Worm (Caenorhabditis elegans) whole organism, L1 larva: ENCODE results near the gene skr-3.

Experiments
- C04F5.9 ChIP-seq: sonication (generic microtip); optimal IDR thresholded peaks from 2 replicates; lab custom pipeline; 2016; ENCODE audit warnings: missing genetic modification characterization, missing compliant biosample characterization
- F16B12.6 ChIP-seq: fragments of 150-350 bp; optimal IDR thresholded peaks from 2 replicates; lab custom pipeline; 2014; ENCODE audit warnings: missing biosample characterization, missing genetic modification characterization
- Y116A8C.19 ChIP-seq: sonication (generic microtip); optimal IDR thresholded peaks from 2 replicates; lab custom pipeline; 2016; ENCODE audit warnings: missing compliant biosample characterization, missing genetic modification characterization, borderline replicate concordance
- alr-1 ChIP-seq: fragments of 200-800 bp; sonication (Bioruptor generic); optimal IDR thresholded peaks from 2 replicates; lab custom pipeline; 2018; ENCODE audit warnings: borderline replicate concordance, mild to moderate bottlenecking, missing genetic modification characterization, missing compliant biosample characterization
- aly-2 ChIP-seq: fragments of 150-350 bp; optimal IDR thresholded peaks from 2 replicates; lab custom pipeline; 2014; ENCODE audit warnings: missing biosample characterization, missing genetic modification characterization
- ama-1 ChIP-seq: fragments of 150-350 bp; optimal IDR thresholded peaks from 2 replicates; lab custom pipeline; 2014
- blmp-1 ChIP-seq: fragments of 150-350 bp; optimal IDR thresholded peaks from 2 replicates; lab custom pipeline; 2014; ENCODE audit warnings: missing biosample characterization, missing genetic modification characterization
- ceh-63 ChIP-seq: fragments of 200-800 bp; sonication (Bioruptor generic); optimal IDR thresholded peaks from 2 replicates; lab custom pipeline; 2018; ENCODE audit warnings: mild to moderate bottlenecking, missing genetic modification characterization, missing compliant biosample characterization
- ceh-88 ChIP-seq: fragments of 200-800 bp; sonication (Bioruptor generic); IDR thresholded peaks from 2 replicates; pipeline ENCODE4 v1.3.6; 2022; ENCODE audit warnings: missing genetic modification characterization, missing compliant biosample characterization
- efl-1 ChIP-seq, 4 experiments: fragments of 150-350 bp; optimal IDR thresholded peaks in 3 of 4; peaks in 1 of 4; 1 replicate in 1 of 4; 2 replicates in 3 of 4; lab custom pipeline; 2014; ENCODE audit warnings: missing biosample characterization in 2 of 4, missing genetic modification characterization in 2 of 4, missing genetic modification reagents in 2 of 4
- egl-27 ChIP-seq, 2 experiments: fragments of 150-350 bp in 1 of 2; sonication (generic microtip); optimal IDR thresholded peaks; 3 replicates each; lab custom pipeline; 2017 to 2018; ENCODE audit warnings: missing biosample characterization in 2 of 2, missing genetic modification characterization in 2 of 2, missing genetic modification reagents in 2 of 2
- elt-3 ChIP-seq, 6 experiments: fragments of 150-350 bp in 1 of 6; sonication (generic microtip); optimal IDR thresholded peaks; 2 replicates each; lab custom pipeline; 2017 to 2018; ENCODE audit warnings: missing biosample characterization in 6 of 6, missing genetic modification characterization in 6 of 6, inconsistent platforms in 1 of 6
- fkh-4 ChIP-seq: sonication (generic microtip); optimal IDR thresholded peaks from 2 replicates; lab custom pipeline; 2016; ENCODE audit warnings: missing compliant biosample characterization, missing genetic modification characterization, borderline replicate concordance
- irx-1 ChIP-seq: sonication (generic microtip); optimal IDR thresholded peaks from 2 replicates; lab custom pipeline; 2016; ENCODE audit warnings: missing genetic modification characterization, missing compliant biosample characterization
- lin-13 ChIP-seq: fragments of 150-350 bp; optimal IDR thresholded peaks from 2 replicates; lab custom pipeline; 2014; ENCODE audit warnings: missing biosample characterization, missing genetic modification reagents, missing genetic modification characterization
- lin-14 ChIP-seq: fragments of 200-800 bp; sonication (Bioruptor generic); optimal IDR thresholded peaks from 2 replicates; lab custom pipeline; 2018; ENCODE audit warnings: mild to moderate bottlenecking, missing genetic modification characterization, moderate library complexity, missing compliant biosample characterization
- lin-35 ChIP-seq, 2 experiments: fragments of 150-350 bp; optimal IDR thresholded peaks; 2 replicates each; lab custom pipeline; 2014; ENCODE audit warnings: missing biosample characterization in 2 of 2, missing genetic modification characterization in 2 of 2, missing genetic modification reagents in 2 of 2
- lin-39 ChIP-seq: fragments of 150-350 bp; optimal IDR thresholded peaks from 2 replicates; lab custom pipeline; 2014; ENCODE audit warnings: missing biosample characterization, missing genetic modification reagents, missing genetic modification characterization
- lir-3 ChIP-seq: sonication (generic microtip); optimal IDR thresholded peaks from 2 replicates; lab custom pipeline; 2016; ENCODE audit warnings: mild to moderate bottlenecking, missing genetic modification characterization, moderate library complexity, missing compliant biosample characterization; ENCODE audit not compliant: poor library complexity
- mab-9 ChIP-seq: fragments of 200-800 bp; sonication (Bioruptor generic); IDR thresholded peaks from 2 replicates; pipeline ENCODE4 v1.3.6; 2022; ENCODE audit warnings: missing genetic modification reagents, missing genetic modification characterization, missing compliant biosample characterization
- mep-1 ChIP-seq: fragments of 150-350 bp; optimal IDR thresholded peaks from 2 replicates; lab custom pipeline; 2014; ENCODE audit warnings: missing biosample characterization, missing genetic modification characterization
- nhr-11 ChIP-seq: fragments of 150-350 bp; optimal IDR thresholded peaks from 2 replicates; lab custom pipeline; 2014; ENCODE audit warnings: missing biosample characterization, missing genetic modification characterization
- nhr-12 ChIP-seq: sonication (generic microtip); optimal IDR thresholded peaks from 2 replicates; lab custom pipeline; 2017; ENCODE audit warnings: missing biosample characterization, missing genetic modification characterization
- nhr-19 ChIP-seq: fragments of 200-800 bp; sonication (Bioruptor generic); conservative IDR thresholded peaks from 2 replicates; pipeline ENCODE4 v1.3.6; 2022; ENCODE audit warnings: missing genetic modification characterization, missing compliant biosample characterization
- nhr-20 ChIP-seq: sonication (generic microtip); optimal IDR thresholded peaks from 2 replicates; lab custom pipeline; 2016; ENCODE audit warnings: mild to moderate bottlenecking, missing genetic modification characterization, missing compliant biosample characterization
- nhr-28 ChIP-seq: fragments of 150-350 bp; optimal IDR thresholded peaks from 2 replicates; lab custom pipeline; 2014; ENCODE audit warnings: missing biosample characterization, missing genetic modification characterization
- nhr-47 ChIP-seq: sonication (generic microtip); optimal IDR thresholded peaks from 2 replicates; lab custom pipeline; 2016; ENCODE audit warnings: mild to moderate bottlenecking, missing genetic modification characterization, moderate library complexity, missing compliant biosample characterization
- nhr-71 ChIP-seq: sonication (generic microtip); optimal IDR thresholded peaks from 2 replicates; lab custom pipeline; 2016; ENCODE audit warnings: mild to moderate bottlenecking, missing genetic modification characterization, moderate library complexity, missing compliant biosample characterization
- nhr-77 ChIP-seq: fragments of 150-350 bp; optimal IDR thresholded peaks from 2 replicates; lab custom pipeline; 2014; ENCODE audit warnings: missing biosample characterization, missing genetic modification characterization
- pax-3 ChIP-seq: fragments of 200-800 bp; sonication (Bioruptor generic); optimal IDR thresholded peaks from 2 replicates; lab custom pipeline; 2018; ENCODE audit warnings: mild to moderate bottlenecking, missing genetic modification characterization, moderate library complexity, missing compliant biosample characterization
- pqm-1 ChIP-seq: sonication (generic microtip); optimal IDR thresholded peaks from 3 replicates; lab custom pipeline; 2017; ENCODE audit warnings: missing biosample characterization, missing genetic modification characterization
- rnt-1 ChIP-seq: sonication (generic microtip); optimal IDR thresholded peaks from 2 replicates; lab custom pipeline; 2016; ENCODE audit warnings: mild to moderate bottlenecking, missing genetic modification characterization, moderate library complexity, missing compliant biosample characterization
- skn-1 ChIP-seq: fragments of 150-350 bp; optimal IDR thresholded peaks from 2 replicates; lab custom pipeline; 2014; ENCODE audit warnings: missing biosample characterization, missing genetic modification characterization
- sox-4 ChIP-seq: sonication (generic microtip); optimal IDR thresholded peaks from 2 replicates; lab custom pipeline; 2016; ENCODE audit warnings: missing genetic modification characterization, missing compliant biosample characterization
- tbx-2 ChIP-seq: sonication (generic microtip); optimal IDR thresholded peaks from 2 replicates; lab custom pipeline; 2016; ENCODE audit warnings: missing genetic modification characterization, missing compliant biosample characterization
- unc-98 ChIP-seq: fragments of 200-800 bp; sonication (Bioruptor generic); IDR thresholded peaks from 2 replicates; pipeline ENCODE4 v1.3.6; 2022; ENCODE audit warnings: missing genetic modification characterization, missing compliant biosample characterization
- vab-15 ChIP-seq: sonication (generic microtip); optimal IDR thresholded peaks from 2 replicates; lab custom pipeline; 2017; ENCODE audit warnings: missing genotype, mild to moderate bottlenecking, missing genetic modification characterization, missing compliant biosample characterization
- zip-4 ChIP-seq: fragments of 200-800 bp; sonication (Bioruptor generic); optimal IDR thresholded peaks from 2 replicates; lab custom pipeline; 2018; ENCODE audit warnings: mild to moderate bottlenecking, missing genetic modification characterization, moderate library complexity, missing compliant biosample characterization
- ztf-11 ChIP-seq, 2 experiments: sonication (generic microtip); optimal IDR thresholded peaks; 2 replicates each; lab custom pipeline; 2016 to 2017; ENCODE audit warnings: missing genetic modification characterization in 2 of 2, missing biosample characterization in 1 of 2, missing compliant biosample characterization in 1 of 2
- ztf-4 ChIP-seq: fragments of 150-350 bp; optimal IDR thresholded peaks from 2 replicates; lab custom pipeline; 2014; ENCODE audit warnings: missing biosample characterization, missing genetic modification characterization

The skr-3 gene

DNA sequence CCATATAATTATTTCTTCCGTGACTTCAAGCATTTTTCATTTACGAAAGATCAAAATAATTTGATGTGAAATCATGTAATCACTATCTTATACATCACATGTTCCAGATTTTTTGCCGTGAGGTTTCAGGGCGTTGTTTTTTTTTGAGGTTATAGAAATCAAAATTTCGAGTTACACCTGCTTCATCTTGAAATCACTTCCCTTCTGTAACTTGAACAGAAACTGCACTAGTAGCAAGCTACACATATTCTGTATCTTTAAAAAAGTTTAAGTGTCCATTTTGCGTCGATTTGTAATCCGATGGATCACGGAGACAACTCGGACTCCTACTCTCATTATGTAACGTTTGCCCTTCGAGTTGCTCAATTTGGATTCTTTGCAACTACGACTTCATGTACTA lies 30.2 kb upstream of the skr-3 start, which contains the start of gene F22B8.3:
Gene F22B8.3, plus strand, starts transcription at position 301 of the 400 bp plus-strand sequence.
- TF ChIP-seq sox-4 (tag; lab: Kevin White, UChicago) (no peak), efl-1 (optimal IDR thresholded peaks at IDR 0.05; lab: Kevin White, UChicago) (no peak), efl-1 (GFP tag; optimal IDR thresholded peaks at IDR 0.05 in 1 of 2; lab: Kevin White, UChicago) (peak in 1 of 2 experiments; percentile 58), vab-15 (tag; lab: Kevin White, UChicago) (no peak)

DNA sequence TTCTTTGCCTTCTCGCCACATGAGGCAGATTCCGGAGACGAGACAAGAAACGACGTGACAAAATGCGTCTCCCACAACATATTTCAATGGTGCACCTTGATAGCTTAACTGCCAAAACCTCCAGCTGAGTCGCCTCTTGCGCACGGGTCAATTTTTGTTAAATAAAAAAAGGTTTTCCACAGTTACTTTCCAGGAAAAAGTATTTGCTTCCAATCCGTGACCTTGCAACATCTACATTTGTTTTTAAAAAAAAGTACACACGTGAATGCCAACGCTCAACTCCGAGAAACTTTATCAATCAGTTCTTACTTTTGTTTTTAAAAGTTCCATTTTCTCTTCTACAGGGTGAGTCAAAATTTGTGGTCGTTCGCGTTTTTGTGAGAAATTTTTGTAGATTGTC lies 26.6 kb upstream of the skr-3 start, which contains the start of gene F22B8.7:
Gene F22B8.7, plus strand, starts transcription at position 301 of the 400 bp plus-strand sequence.
- TF ChIP-seq ztf-4 (tag; lab: Kevin White, UChicago) = no peak
- no peak for TF ChIP-seq nhr-12
- no peak for TF ChIP-seq zip-4 (GFP tag; lab: Kevin White, UChicago)
- no peak for TF ChIP-seq lir-3 (tag; lab: Kevin White, UChicago)
- no peak for TF ChIP-seq ceh-88 (GFP tag; lab: Robert Waterston, UW)
- TF ChIP-seq irx-1 (tag; lab: Kevin White, UChicago) = no peak
- no peak for TF ChIP-seq Y116A8C.19 (tag; lab: Kevin White, UChicago)
- no peak for TF ChIP-seq mep-1
- no peak for TF ChIP-seq tbx-2
- no peak for TF ChIP-seq ztf-11 (tag; optimal IDR thresholded peaks at IDR 0.05; lab: Kevin White, UChicago)
- TF ChIP-seq C04F5.9 = no peak
- TF ChIP-seq lin-14 (GFP tag; lab: Kevin White, UChicago) = no peak
- no peak for TF ChIP-seq blmp-1 (tag; lab: Kevin White, UChicago)
- TF ChIP-seq lin-13 (GFP tag; lab: Kevin White, UChicago) = no peak
- no peak for TF ChIP-seq ceh-63
- no peak for TF ChIP-seq mab-9
- no peak for TF ChIP-seq pqm-1 (tag; lab: Kevin White, UChicago)

DNA sequence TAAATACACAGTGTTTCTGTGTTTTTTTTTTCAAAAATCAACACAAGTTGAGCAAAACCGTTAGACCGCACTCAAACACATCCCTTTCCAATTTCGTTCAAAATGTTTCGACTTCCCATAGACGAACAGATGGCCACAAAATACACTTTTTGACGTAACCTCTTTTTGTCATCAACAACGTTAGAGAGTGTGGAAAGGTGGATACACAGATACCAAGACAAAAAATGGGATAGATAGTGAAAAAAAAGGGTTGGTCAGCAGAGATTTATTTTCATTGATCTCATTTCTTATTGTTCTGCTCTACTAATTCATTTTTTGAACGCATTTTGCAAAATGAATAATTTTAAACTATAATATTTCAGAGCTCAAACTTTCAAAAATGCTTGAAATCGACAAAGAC lies 26.0 kb upstream of the skr-3 start:
- TF ChIP-seq skn-1 (tag; lab: Kevin White, UChicago) = peak; percentile 58
- TF ChIP-seq nhr-19 (GFP tag; lab: Robert Waterston, UW) = peak; percentile 28
- TF ChIP-seq blmp-1 (tag; lab: Kevin White, UChicago) = peak; percentile 81
- no peak for TF ChIP-seq ztf-11 (tag; optimal IDR thresholded peaks at IDR 0.05; lab: Kevin White, UChicago)
- TF ChIP-seq lin-39 = no peak
- TF ChIP-seq nhr-77 (tag; lab: Kevin White, UChicago) = no peak
- peak; percentile 43 for TF ChIP-seq rnt-1 (tag; lab: Kevin White, UChicago)
- TF ChIP-seq aly-2 (tag; lab: Kevin White, UChicago) = no peak
- no peak for TF ChIP-seq lin-35 (GFP tag; optimal IDR thresholded peaks at IDR 0.05; lab: Kevin White, UChicago)
- TF ChIP-seq ama-1 (lab: Kevin White, UChicago) = no peak
- TF ChIP-seq fkh-4 (tag; lab: Kevin White, UChicago) = no peak
- TF ChIP-seq nhr-20 = peak; percentile 39
- TF ChIP-seq mab-9 = no peak
- TF ChIP-seq elt-3 (tag; optimal IDR thresholded peaks at IDR 0.05; lab: Kevin White, UChicago) = peak in 1 of 6 experiments; percentile 58
- peak; percentile 38 for TF ChIP-seq mep-1

DNA sequence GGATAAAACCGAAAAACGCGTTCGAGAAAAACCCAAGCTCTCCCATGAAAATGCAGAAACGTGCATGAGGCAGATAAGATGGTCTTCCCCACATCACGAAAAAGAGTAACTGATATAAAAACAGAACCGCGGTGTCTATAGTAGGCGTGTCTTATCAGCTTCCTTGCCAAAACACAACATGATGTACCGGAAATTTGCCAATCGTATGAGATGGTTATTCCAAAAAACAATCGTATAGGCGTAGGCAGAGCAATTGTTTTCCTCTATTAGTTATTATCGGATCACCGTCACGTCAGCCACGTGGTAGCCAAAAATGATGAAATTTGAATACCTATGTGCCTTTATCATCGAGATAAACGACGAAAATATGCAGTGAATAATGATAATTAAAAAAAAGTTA lies 21.4 kb upstream of the skr-3 start, which contains the start of gene str-7:
Gene str-7, minus strand, starts transcription at position 101 of the 400 bp plus-strand sequence.
- no peak for TF ChIP-seq F16B12.6 (tag; lab: Kevin White, UChicago)
- no peak for TF ChIP-seq ceh-63
- TF ChIP-seq unc-98 = no peak
- TF ChIP-seq alr-1 (tag; lab: Kevin White, UChicago) = no peak
- no peak for TF ChIP-seq ztf-11 (tag; optimal IDR thresholded peaks at IDR 0.05; lab: Kevin White, UChicago)
- no peak for TF ChIP-seq nhr-28 (tag; lab: Kevin White, UChicago)
- no peak for TF ChIP-seq pax-3
- no peak for TF ChIP-seq nhr-47
- TF ChIP-seq nhr-71 (tag; lab: Kevin White, UChicago) = no peak
- TF ChIP-seq nhr-11 (tag; lab: Kevin White, UChicago) = no peak
- no peak for TF ChIP-seq egl-27 (tag; optimal IDR thresholded peaks at IDR 0.05; lab: Kevin White, UChicago)
- TF ChIP-seq, all 84 proteins: peak for 0
